Worm (Caenorhabditis elegans) whole organism, early embryonic: ENCODE data around the gene sri-31.

Source experiments
- hmbx-1 ChIP-seq: sonication (generic microtip); optimal IDR thresholded peaks from 2 replicates; lab custom pipeline; 2016; ENCODE audit warnings: mild to moderate bottlenecking, missing genetic modification characterization, missing compliant biosample characterization
- hmg-4 ChIP-seq: fragments of 200-800 bp; sonication (Bioruptor generic); optimal IDR thresholded peaks from 2 replicates; lab custom pipeline; 2018; ENCODE audit warnings: mild to moderate bottlenecking, missing genetic modification characterization, missing compliant biosample characterization
- tra-4 ChIP-seq: sonication (generic microtip); optimal IDR thresholded peaks from 2 replicates; lab custom pipeline; 2017; ENCODE audit warnings: missing genetic modification characterization, missing compliant biosample characterization

- TF ChIP-seq hmg-4: no peak
- TF ChIP-seq hmbx-1 (tag; lab: Kevin White, UChicago): no peak
- no peak for TF ChIP-seq tra-4 (tag; lab: Kevin White, UChicago)
Observed at ce11 chrII:3023381-3023935, 27.3 kb upstream of the sri-31 start, which contains the start of gene clec-2.
